Fruit fly (Drosophila melanogaster): ENCODE results near the gene CG5359.

- TF ChIP-seq rgr (GFP tag; optimal IDR thresholded peaks at IDR 0.05) (no peak), h (GFP tag; optimal IDR thresholded peaks at IDR 0.05) (no peak), Myc (optimal IDR thresholded peaks at IDR 0.05) (no peak), pan (optimal IDR thresholded peaks at IDR 0.05) (no peak), dmrt93B (GFP tag; optimal IDR thresholded peaks at IDR 0.05) (no peak), OdsH (GFP tag; optimal IDR thresholded peaks at IDR 0.05) (no peak), jim (GFP tag; optimal IDR thresholded peaks at IDR 0.05) (no peak)
These were observed 47.5 kb upstream of the CG5359 start, which contains the start of gene CG12811 for dm6 chr3R:10048775-10048841.

Measured in whole organism, wandering third instar larva.